Worm (Caenorhabditis elegans) whole organism, late embryonic: Measurements from ENCODE around the gene F48E3.6.

Source experiments
- ceh-45 ChIP-seq: fragments of 200-800 bp; sonication (Bioruptor generic); IDR thresholded peaks from 2 replicates; pipeline ENCODE4 v1.3.6; 2022; ENCODE audit warnings: missing genetic modification reagents, missing genetic modification characterization, missing compliant biosample characterization
- ets-4 ChIP-seq: sonication (generic microtip); optimal IDR thresholded peaks from 2 replicates; lab custom pipeline; 2016; ENCODE audit warnings: missing genetic modification characterization, missing compliant biosample characterization
- eyg-1 ChIP-seq: sonication (generic microtip); optimal IDR thresholded peaks from 2 replicates; lab custom pipeline; 2016; ENCODE audit warnings: missing genotype, missing genetic modification characterization, missing compliant biosample characterization
- hlh-30 ChIP-seq: sonication (generic microtip); optimal IDR thresholded peaks from 2 replicates; lab custom pipeline; 2017; ENCODE audit warnings: antibody characterized with exemption, missing genetic modification characterization, missing compliant biosample characterization; ENCODE audit not compliant: insufficient read depth
- nhr-11 ChIP-seq: fragments of 150-350 bp; optimal IDR thresholded peaks from 2 replicates; lab custom pipeline; 2014; ENCODE audit warnings: missing biosample characterization, missing genetic modification characterization
- pqm-1 ChIP-seq: sonication (generic microtip); optimal IDR thresholded peaks from 2 replicates; lab custom pipeline; 2016; ENCODE audit warnings: missing genetic modification characterization, missing compliant biosample characterization

ce11 chrX:7464389-7464788 lies 38.3 kb downstream of the F48E3.6 start:
- TF ChIP-seq ceh-45 (GFP tag; lab: Robert Waterston, UW) = no peak
- TF ChIP-seq pqm-1 = no peak
- no peak for TF ChIP-seq ets-4 (tag; lab: Kevin White, UChicago)
- TF ChIP-seq hlh-30 (tag; lab: Kevin White, UChicago) = no peak
- no peak for TF ChIP-seq eyg-1 (tag; lab: Kevin White, UChicago)
- no peak for TF ChIP-seq nhr-11 (tag; lab: Kevin White, UChicago)
